Fruit fly (Drosophila melanogaster): ENCODE measurements around the gene lin-28.

DNA sequence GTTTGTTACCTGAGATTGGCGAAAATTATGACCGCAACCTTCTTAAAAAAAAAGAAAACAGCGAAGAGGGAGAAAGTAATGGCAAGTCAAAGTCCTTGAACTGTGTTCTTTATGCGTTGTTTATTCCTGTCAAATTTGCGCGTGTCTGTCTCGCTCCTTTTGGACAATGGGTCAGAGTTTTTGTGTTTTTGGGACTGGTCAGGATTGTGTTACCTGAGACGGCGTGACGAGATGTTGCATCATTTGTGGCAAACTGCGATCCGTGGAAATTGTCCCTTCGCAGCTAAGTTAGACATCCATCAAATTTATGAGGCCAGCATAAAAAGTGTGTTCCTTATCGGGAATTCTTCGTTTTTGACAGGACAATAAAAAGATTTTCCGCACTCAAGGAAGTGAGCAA, 31.2 kb upstream of the lin-28 start:
- no peak for TF ChIP-seq Dif (GFP tag; optimal IDR thresholded peaks at IDR 0.05; ENCODE audit: partially characterized antibody)
- TF ChIP-seq sage (GFP tag; optimal IDR thresholded peaks at IDR 0.05): no peak
- TF ChIP-seq pan (optimal IDR thresholded peaks at IDR 0.05): no peak
- TF ChIP-seq sv (GFP tag; optimal IDR thresholded peaks at IDR 0.05): no peak
